Worm (Caenorhabditis elegans) whole organism, L2 larva: ENCODE data around the gene Y54G2A.44.
"Not testable (repeated sequence)": the region's sequence is repeated elsewhere in the genome, so short reads cannot be mapped to it uniquely, and the experiment has no call there.

Experiments
- C34F6.9 ChIP-seq: fragments of 150-350 bp; optimal IDR thresholded peaks from 2 replicates; lab custom pipeline; 2014; ENCODE audit warnings: missing biosample characterization, missing genetic modification characterization
- F13H6.1 ChIP-seq: sonication (generic microtip); optimal IDR thresholded peaks from 2 replicates; lab custom pipeline; 2016; ENCODE audit warnings: missing genetic modification characterization, missing compliant biosample characterization
- Y55F3AM.14 ChIP-seq: fragments of 200-800 bp; sonication (Bioruptor generic); optimal IDR thresholded peaks from 2 replicates; lab custom pipeline; 2018; ENCODE audit warnings: mild to moderate bottlenecking, missing genetic modification characterization, missing compliant biosample characterization
- ZK546.5 ChIP-seq: sonication (generic microtip); optimal IDR thresholded peaks from 2 replicates; lab custom pipeline; 2017; ENCODE audit warnings: missing biosample characterization, missing genetic modification characterization
- alr-1 ChIP-seq: fragments of 150-350 bp; optimal IDR thresholded peaks from 2 replicates; lab custom pipeline; 2014; ENCODE audit warnings: missing biosample characterization, missing genetic modification characterization
- blmp-1 ChIP-seq: sonication (generic microtip); optimal IDR thresholded peaks from 2 replicates; lab custom pipeline; 2017; ENCODE audit warnings: missing genetic modification characterization, mild to moderate bottlenecking, missing compliant biosample characterization, antibody characterized with exemption, moderate library complexity; ENCODE audit not compliant: insufficient read depth
- ceh-16 ChIP-seq: fragments of 150-350 bp; optimal IDR thresholded peaks from 2 replicates; lab custom pipeline; 2014; ENCODE audit warnings: missing biosample characterization, missing genetic modification characterization
- crh-2 ChIP-seq: sonication (generic microtip); optimal IDR thresholded peaks from 2 replicates; lab custom pipeline; 2017; ENCODE audit warnings: missing biosample characterization, missing genetic modification characterization
- dmd-4 ChIP-seq: sonication (generic microtip); optimal IDR thresholded peaks from 2 replicates; lab custom pipeline; 2017; ENCODE audit warnings: missing biosample characterization, missing genetic modification characterization
- elt-1 ChIP-seq: fragments of 150-350 bp; optimal IDR thresholded peaks from 2 replicates; lab custom pipeline; 2014; ENCODE audit warnings: missing biosample characterization, missing genetic modification characterization
- elt-3 ChIP-seq: sonication (generic microtip); optimal IDR thresholded peaks from 2 replicates; lab custom pipeline; 2017; ENCODE audit warnings: missing biosample characterization, missing genetic modification characterization
- fos-1 ChIP-seq: fragments of 150-350 bp; optimal IDR thresholded peaks from 2 replicates; lab custom pipeline; 2014; ENCODE audit warnings: missing biosample characterization, missing genetic modification characterization
- gmeb-1 ChIP-seq: fragments of 150-350 bp; optimal IDR thresholded peaks from 2 replicates; lab custom pipeline; 2014; ENCODE audit warnings: missing biosample characterization, missing genetic modification characterization
- lin-11 ChIP-seq: fragments of 150-350 bp; sonication (generic microtip); optimal IDR thresholded peaks from 2 replicates; lab custom pipeline; 2014; ENCODE audit warnings: missing biosample characterization, missing genetic modification characterization, inconsistent platforms, mixed read lengths
- lin-13 ChIP-seq: fragments of 150-350 bp; optimal IDR thresholded peaks from 2 replicates; lab custom pipeline; 2014; ENCODE audit warnings: missing biosample characterization, missing genetic modification reagents, missing genetic modification characterization
- lin-39 ChIP-seq: fragments of 150-350 bp; optimal IDR thresholded peaks from 2 replicates; lab custom pipeline; 2014; ENCODE audit warnings: missing biosample characterization, missing genetic modification reagents, missing genetic modification characterization
- lsy-2 ChIP-seq, 2 experiments: fragments of 150-350 bp in 1 of 2; sonication (generic microtip) in 1 of 2; optimal IDR thresholded peaks; 2 replicates each; lab custom pipeline; 2014 to 2017; ENCODE audit warnings: missing biosample characterization in 2 of 2, missing genetic modification characterization in 2 of 2
- mab-5 ChIP-seq: fragments of 150-350 bp; optimal IDR thresholded peaks from 2 replicates; lab custom pipeline; 2014; ENCODE audit warnings: missing biosample characterization, missing genetic modification characterization
- mbf-1 ChIP-seq: sonication (generic microtip); optimal IDR thresholded peaks from 2 replicates; lab custom pipeline; 2017; ENCODE audit warnings: missing biosample characterization, missing genetic modification characterization
- mdl-1 ChIP-seq, 2 experiments: fragments of 150-350 bp in 1 of 2; sonication (generic microtip) in 1 of 2; optimal IDR thresholded peaks; 2 replicates each; lab custom pipeline; 2017; ENCODE audit warnings: missing biosample characterization in 2 of 2, missing genetic modification characterization in 2 of 2
- nhr-10 ChIP-seq: sonication (generic microtip); optimal IDR thresholded peaks from 2 replicates; lab custom pipeline; 2017; ENCODE audit warnings: missing biosample characterization, missing genetic modification characterization
- nhr-11 ChIP-seq: fragments of 150-350 bp; optimal IDR thresholded peaks from 2 replicates; lab custom pipeline; 2014; ENCODE audit warnings: missing biosample characterization, missing genetic modification characterization
- nhr-129 ChIP-seq: fragments of 150-350 bp; optimal IDR thresholded peaks from 2 replicates; lab custom pipeline; 2014; ENCODE audit warnings: missing biosample characterization, missing genetic modification characterization
- nhr-21 ChIP-seq: fragments of 150-350 bp; optimal IDR thresholded peaks from 2 replicates; lab custom pipeline; 2014; ENCODE audit warnings: missing biosample characterization, missing genetic modification characterization
- nhr-23 ChIP-seq: fragments of 150-350 bp; optimal IDR thresholded peaks from 2 replicates; lab custom pipeline; 2014; ENCODE audit warnings: missing biosample characterization, missing genetic modification reagents, missing genetic modification characterization
- nhr-25 ChIP-seq: fragments of 150-350 bp; sonication (generic microtip); optimal IDR thresholded peaks from 3 replicates; lab custom pipeline; 2014; ENCODE audit warnings: missing biosample characterization, missing genetic modification characterization
- nhr-6 ChIP-seq: fragments of 150-350 bp; optimal IDR thresholded peaks from 2 replicates; lab custom pipeline; 2014; ENCODE audit warnings: missing biosample characterization, missing genetic modification characterization
- nhr-77 ChIP-seq: fragments of 150-350 bp; optimal IDR thresholded peaks from 2 replicates; lab custom pipeline; 2014; ENCODE audit warnings: missing biosample characterization, missing genetic modification characterization
- peb-1 ChIP-seq: fragments of 150-350 bp; optimal IDR thresholded peaks from 2 replicates; lab custom pipeline; 2014; ENCODE audit warnings: missing biosample characterization, missing genetic modification characterization
- skn-1 ChIP-seq: sonication (generic microtip); optimal IDR thresholded peaks from 2 replicates; lab custom pipeline; 2017; ENCODE audit warnings: missing biosample characterization, missing genetic modification characterization
- sma-3 ChIP-seq: sonication (generic microtip); optimal IDR thresholded peaks from 2 replicates; lab custom pipeline; 2016; ENCODE audit warnings: missing genetic modification reagents, missing genetic modification characterization, missing compliant biosample characterization
- sma-9 ChIP-seq, 2 experiments: fragments of 150-350 bp in 1 of 2; sonication (generic microtip) in 1 of 2; optimal IDR thresholded peaks; 2 replicates each; lab custom pipeline; 2014 to 2016; ENCODE audit warnings: missing genetic modification characterization in 2 of 2, mild to moderate bottlenecking in 1 of 2, missing biosample characterization in 1 of 2, missing compliant biosample characterization in 1 of 2, missing genetic modification reagents in 1 of 2, moderate library complexity in 1 of 2
- snpc-4 ChIP-seq: fragments of 150-350 bp; optimal IDR thresholded peaks from 2 replicates; lab custom pipeline; 2014; ENCODE audit warnings: missing biosample characterization, missing genetic modification characterization
- unc-39 ChIP-seq: fragments of 150-350 bp; optimal IDR thresholded peaks from 2 replicates; lab custom pipeline; 2014; ENCODE audit warnings: missing biosample characterization, missing genetic modification characterization
- unc-55 ChIP-seq: fragments of 150-350 bp; sonication (generic microtip); optimal IDR thresholded peaks from 3 replicates; lab custom pipeline; 2014; ENCODE audit warnings: missing biosample characterization, missing genetic modification reagents, missing genetic modification characterization
- unc-62 ChIP-seq: fragments of 150-350 bp; optimal IDR thresholded peaks from 2 replicates; lab custom pipeline; 2014; ENCODE audit warnings: missing biosample characterization, missing genetic modification reagents, missing genetic modification characterization
- zag-1 ChIP-seq: fragments of 150-350 bp; optimal IDR thresholded peaks from 2 replicates; lab custom pipeline; 2014; ENCODE audit warnings: missing biosample characterization, missing genetic modification characterization

Gene Y54G2A.44

DNA sequence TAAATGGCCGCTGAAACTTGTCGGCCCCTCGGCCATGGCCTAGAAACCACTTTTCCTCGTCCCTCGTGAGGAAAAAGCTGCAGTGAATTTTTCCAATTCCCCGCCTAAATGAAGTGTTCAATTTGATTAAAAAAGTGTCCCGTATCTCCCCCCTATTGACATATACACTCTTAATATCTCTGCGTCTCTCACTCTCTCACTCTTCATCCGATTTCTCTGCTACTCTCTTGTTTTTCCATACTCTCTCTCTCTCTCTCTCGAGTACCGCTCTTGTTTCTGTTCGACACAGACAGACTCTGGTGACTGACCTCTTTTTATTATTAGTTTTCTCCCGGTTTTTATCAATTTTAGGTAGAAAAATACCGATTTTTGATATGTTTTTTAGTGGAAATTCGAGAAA, 16.6 kb upstream of the Y54G2A.44 start:
- TF ChIP-seq lin-39 (tag; lab: Kevin White, UChicago): no peak
- peak; percentile 31 for TF ChIP-seq F13H6.1
- TF ChIP-seq fos-1: peak; percentile 10
- TF ChIP-seq dmd-4 (tag; lab: Kevin White, UChicago): no peak
- TF ChIP-seq lsy-2 (tag; optimal IDR thresholded peaks at IDR 0.05; lab: Kevin White, UChicago): peak; percentile 26 to 51
- TF ChIP-seq sma-9 (GFP tag; optimal IDR thresholded peaks at IDR 0.05; lab: Kevin White, UChicago): no peak
- no peak for TF ChIP-seq sma-9 (tag; optimal IDR thresholded peaks at IDR 0.05; lab: Kevin White, UChicago)
- no peak for TF ChIP-seq zag-1
- peak; percentile 40 for TF ChIP-seq lin-13
- peak; percentile 44 for TF ChIP-seq unc-55
- no peak for TF ChIP-seq nhr-77
- peak; percentile 20 for TF ChIP-seq nhr-129 (tag; lab: Kevin White, UChicago)
- peak; percentile 9 for TF ChIP-seq nhr-25 (tag; lab: Kevin White, UChicago)
- no peak for TF ChIP-seq alr-1 (tag; lab: Kevin White, UChicago)
- TF ChIP-seq sma-3 (GFP tag; lab: Kevin White, UChicago): peak; percentile 28
- peak; percentile 43 for TF ChIP-seq C34F6.9 (tag; lab: Kevin White, UChicago)
- TF ChIP-seq unc-62 (GFP tag; lab: Kevin White, UChicago): no peak
- no peak for TF ChIP-seq mab-5 (tag; lab: Kevin White, UChicago)
- TF ChIP-seq gmeb-1: peak; percentile 34
- no peak for TF ChIP-seq peb-1
- peak; percentile 46 for TF ChIP-seq crh-2 (tag; lab: Kevin White, UChicago)

DNA sequence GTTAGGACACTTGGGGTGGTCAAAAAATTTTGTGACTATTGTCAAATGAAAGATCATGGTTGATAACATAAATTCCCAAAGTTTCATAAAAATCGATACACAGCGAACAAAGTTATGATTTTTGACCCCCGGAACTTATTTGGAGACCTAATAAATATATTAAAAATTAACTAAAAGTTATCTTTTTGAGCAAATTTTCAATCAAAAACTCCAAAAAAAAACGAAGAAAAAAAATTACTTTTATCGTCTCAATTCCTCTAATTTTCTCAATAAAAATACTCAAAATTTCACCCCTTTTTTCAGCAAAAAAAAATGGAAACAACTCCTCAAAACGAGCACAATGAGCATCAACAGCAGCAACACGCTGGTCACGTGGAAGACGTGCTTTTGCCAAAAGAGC, 13.3 kb upstream of the Y54G2A.44 start, which contains the start of gene atln-1:
TSS of gene atln-1 (plus strand) at position 301 of the 400 bp plus-strand sequence.
- TF ChIP-seq dmd-4 (tag; lab: Kevin White, UChicago); skn-1; snpc-4 (tag; lab: Kevin White, UChicago): not testable (repeated sequence)

DNA sequence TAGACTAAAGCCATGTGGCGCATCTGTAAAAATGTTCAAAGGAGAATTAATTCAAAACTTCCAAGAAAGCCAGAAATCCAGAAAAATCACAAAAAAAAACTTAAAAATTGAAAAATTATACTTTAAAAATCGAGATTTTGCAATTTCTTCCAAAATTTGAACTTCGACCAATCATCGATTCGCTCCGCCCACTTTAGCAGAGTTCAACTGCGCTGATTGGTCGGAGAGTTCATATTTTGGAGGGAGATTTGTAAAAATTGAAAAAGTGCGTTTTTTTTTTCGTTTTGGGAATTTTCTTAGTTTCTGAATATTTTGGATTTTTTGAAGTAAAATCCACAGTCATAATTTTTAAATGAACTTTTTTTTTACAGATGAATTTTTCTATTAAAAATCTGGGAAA, 7.7 kb upstream of the Y54G2A.44 start:
- TF ChIP-seq nhr-21 (tag; lab: Kevin White, UChicago) (no peak), C34F6.9 (tag; lab: Kevin White, UChicago) (no peak), nhr-10 (tag; lab: Kevin White, UChicago) (no peak), lin-11 (tag; lab: Kevin White, UChicago) (no peak), nhr-6 (tag; lab: Kevin White, UChicago) (no peak), gmeb-1 (no peak), skn-1 (no peak), unc-39 (no peak), lin-39 (tag; lab: Kevin White, UChicago) (no peak), elt-3 (tag; lab: Kevin White, UChicago) (no peak), unc-62 (GFP tag; lab: Kevin White, UChicago) (no peak), dmd-4 (tag; lab: Kevin White, UChicago) (no peak)

DNA sequence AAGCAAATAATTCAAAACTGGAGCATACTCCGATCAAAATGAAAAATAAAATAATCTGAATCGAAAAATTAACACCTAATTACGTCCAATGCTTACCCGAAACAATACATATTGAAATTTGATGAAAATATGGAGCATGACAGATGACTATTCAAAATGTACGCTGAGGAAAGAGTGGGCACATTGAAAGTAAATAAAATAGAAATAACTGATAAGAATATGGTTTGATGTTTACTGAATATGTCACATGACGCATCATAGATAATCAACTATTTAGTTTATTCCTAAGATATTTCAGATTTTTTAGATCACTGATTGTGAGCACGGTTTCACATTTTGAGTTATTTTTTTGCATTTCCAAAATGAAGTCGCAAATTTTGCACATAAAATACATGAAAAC, 3.3 kb upstream of the Y54G2A.44 start, which contains the start of gene Y54G2A.52:
TSS of gene Y54G2A.52 (minus strand) at position 348 of the 400 bp plus-strand sequence.
- TF ChIP-seq lin-11 (tag; lab: Kevin White, UChicago) (no peak), elt-1 (tag; lab: Kevin White, UChicago) (no peak), crh-2 (tag; lab: Kevin White, UChicago) (peak; percentile 36), ZK546.5 (tag; lab: Kevin White, UChicago) (no peak), mbf-1 (tag; lab: Kevin White, UChicago) (no peak), zag-1 (no peak), ceh-16 (tag; lab: Kevin White, UChicago) (no peak), nhr-23 (tag; lab: Kevin White, UChicago) (no peak), elt-3 (tag; lab: Kevin White, UChicago) (no peak), lin-13 (no peak), unc-55 (no peak), unc-39 (no peak), nhr-129 (tag; lab: Kevin White, UChicago) (peak; percentile 11), nhr-25 (tag; lab: Kevin White, UChicago) (no peak), Y55F3AM.14 (GFP tag; lab: Kevin White, UChicago) (no peak), sma-9 (GFP tag; optimal IDR thresholded peaks at IDR 0.05; lab: Kevin White, UChicago) (no peak), sma-9 (tag; optimal IDR thresholded peaks at IDR 0.05; lab: Kevin White, UChicago) (no peak), mdl-1 (tag; optimal IDR thresholded peaks at IDR 0.05; lab: Kevin White, UChicago) (no peak), skn-1 (no peak), F13H6.1 (no peak), unc-62 (GFP tag; lab: Kevin White, UChicago) (no peak), blmp-1 (tag; lab: Kevin White, UChicago) (no peak), dmd-4 (tag; lab: Kevin White, UChicago) (no peak), nhr-21 (tag; lab: Kevin White, UChicago) (no peak), fos-1 (peak; percentile 79), snpc-4 (tag; lab: Kevin White, UChicago) (no peak), mab-5 (tag; lab: Kevin White, UChicago) (no peak), nhr-11 (no peak), lin-39 (tag; lab: Kevin White, UChicago) (no peak), gmeb-1 (peak; percentile 7), sma-3 (GFP tag; lab: Kevin White, UChicago) (no peak)
- TF ChIP-seq, all 48 proteins: peak for 4
